Fruit fly (Drosophila melanogaster) S2 (cell line): ENCODE measurements around the gene chb.

Experiments
- CG8478 ChIP-seq: fragments of >200 bp; optimal IDR thresholded peaks from 2 replicates; lab custom pipeline; 2018
- CTCF ChIP-seq, 2 experiments: fragments of >200 bp; optimal IDR thresholded peaks; 2 replicates each; lab custom pipeline; 2018

DNA sequence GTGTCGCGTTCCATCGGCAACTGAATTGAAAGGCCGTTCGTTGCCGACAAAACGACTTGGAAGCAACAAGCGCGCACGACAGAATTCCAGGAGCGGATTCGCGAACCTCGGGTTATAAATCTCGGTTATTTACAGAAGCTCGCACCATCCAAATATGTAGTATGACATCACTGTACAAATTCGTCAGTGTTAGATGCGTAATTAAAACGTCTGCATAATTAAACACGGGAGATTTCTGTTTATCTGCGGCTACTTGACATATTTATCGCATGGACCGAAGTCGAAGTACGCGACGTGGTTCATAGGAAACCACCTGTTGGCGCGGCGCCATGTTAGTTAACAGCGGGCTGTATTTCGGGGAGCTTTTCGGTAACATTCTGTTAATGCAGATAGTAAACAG, 748 bp upstream of the chb start, which contains the start of gene Ac78C:
- no peak for TF ChIP-seq CTCF (optimal IDR thresholded peaks at IDR 0.05; lab: Kevin White, UChicago)
- no peak for TF ChIP-seq CG8478 (lab: Kevin White, UChicago)
